Worm (Caenorhabditis elegans) whole organism, L1 larva: ENCODE measurements around the gene ZK666.11.

Experiments used
- C04F5.9 ChIP-seq: sonication (generic microtip); optimal IDR thresholded peaks from 2 replicates; lab custom pipeline; 2016; ENCODE audit warnings: missing genetic modification characterization, missing compliant biosample characterization
- C16A3.4 ChIP-seq: fragments of 150-350 bp; optimal IDR thresholded peaks from 2 replicates; lab custom pipeline; 2014; ENCODE audit warnings: missing biosample characterization, missing genetic modification characterization
- C34B4.2 ChIP-seq: sonication (generic microtip); optimal IDR thresholded peaks from 2 replicates; lab custom pipeline; 2017; ENCODE audit warnings: mild to moderate bottlenecking, missing genetic modification characterization, missing compliant biosample characterization
- F16B12.6 ChIP-seq: fragments of 150-350 bp; optimal IDR thresholded peaks from 2 replicates; lab custom pipeline; 2014; ENCODE audit warnings: missing biosample characterization, missing genetic modification characterization
- alr-1 ChIP-seq: fragments of 200-800 bp; sonication (Bioruptor generic); optimal IDR thresholded peaks from 2 replicates; lab custom pipeline; 2018; ENCODE audit warnings: borderline replicate concordance, mild to moderate bottlenecking, missing genetic modification characterization, missing compliant biosample characterization
- aly-2 ChIP-seq: fragments of 150-350 bp; optimal IDR thresholded peaks from 2 replicates; lab custom pipeline; 2014; ENCODE audit warnings: missing biosample characterization, missing genetic modification characterization
- ama-1 ChIP-seq: fragments of 150-350 bp; optimal IDR thresholded peaks from 2 replicates; lab custom pipeline; 2014
- blmp-1 ChIP-seq: fragments of 150-350 bp; optimal IDR thresholded peaks from 2 replicates; lab custom pipeline; 2014; ENCODE audit warnings: missing biosample characterization, missing genetic modification characterization
- ceh-63 ChIP-seq: fragments of 200-800 bp; sonication (Bioruptor generic); optimal IDR thresholded peaks from 2 replicates; lab custom pipeline; 2018; ENCODE audit warnings: mild to moderate bottlenecking, missing genetic modification characterization, missing compliant biosample characterization
- ceh-8 ChIP-seq: fragments of 200-800 bp; sonication (Bioruptor generic); optimal IDR thresholded peaks from 2 replicates; lab custom pipeline; 2018; ENCODE audit warnings: mild to moderate bottlenecking, missing genetic modification characterization, moderate library complexity, missing compliant biosample characterization
- ceh-82 ChIP-seq, 3 experiments: fragments of 150-350 bp in 1 of 3; sonication (generic microtip) in 2 of 3; optimal IDR thresholded peaks; 2 replicates each; lab custom pipeline; 2014 to 2017; ENCODE audit warnings: missing biosample characterization in 3 of 3, missing genetic modification characterization in 3 of 3
- ceh-88 ChIP-seq: fragments of 200-800 bp; sonication (Bioruptor generic); IDR thresholded peaks from 2 replicates; pipeline ENCODE4 v1.3.6; 2022; ENCODE audit warnings: missing genetic modification characterization, missing compliant biosample characterization
- dpl-1 ChIP-seq, 3 experiments: fragments of 150-350 bp in 2 of 3; sonication (generic microtip) in 1 of 3; optimal IDR thresholded peaks; 2 replicates each; lab custom pipeline; 2014 to 2017; ENCODE audit warnings: missing biosample characterization in 3 of 3, missing genetic modification characterization in 3 of 3, missing genetic modification reagents in 3 of 3
- dsc-1 ChIP-seq: sonication (generic microtip); optimal IDR thresholded peaks from 2 replicates; lab custom pipeline; 2016; ENCODE audit warnings: mild to moderate bottlenecking, missing genetic modification characterization, missing compliant biosample characterization
- efl-1 ChIP-seq, 4 experiments: fragments of 150-350 bp; optimal IDR thresholded peaks in 3 of 4; peaks in 1 of 4; 1 replicate in 1 of 4; 2 replicates in 3 of 4; lab custom pipeline; 2014; ENCODE audit warnings: missing biosample characterization in 2 of 4, missing genetic modification characterization in 2 of 4, missing genetic modification reagents in 2 of 4
- efl-3 ChIP-seq: fragments of 200-800 bp; sonication (Bioruptor generic); optimal IDR thresholded peaks from 2 replicates; lab custom pipeline; 2018; ENCODE audit warnings: mild to moderate bottlenecking, missing genetic modification characterization, missing compliant biosample characterization
- egl-13 ChIP-seq: sonication (generic microtip); optimal IDR thresholded peaks from 2 replicates; lab custom pipeline; 2016; ENCODE audit warnings: missing genotype, missing genetic modification reagents, missing genetic modification characterization, missing compliant biosample characterization
- elt-3 ChIP-seq, 6 experiments: fragments of 150-350 bp in 1 of 6; sonication (generic microtip); optimal IDR thresholded peaks; 2 replicates each; lab custom pipeline; 2017 to 2018; ENCODE audit warnings: missing biosample characterization in 6 of 6, missing genetic modification characterization in 6 of 6, inconsistent platforms in 1 of 6
- ets-5 ChIP-seq: fragments of 200-800 bp; sonication (Bioruptor generic); IDR thresholded peaks from 2 replicates; pipeline ENCODE4 v1.3.6; 2022; ENCODE audit warnings: missing genetic modification characterization, missing compliant biosample characterization
- fkh-8 ChIP-seq: sonication (generic microtip); optimal IDR thresholded peaks from 2 replicates; lab custom pipeline; 2016; ENCODE audit warnings: mild to moderate bottlenecking, missing genetic modification characterization, missing compliant biosample characterization
- fos-1 ChIP-seq: fragments of 150-350 bp; optimal IDR thresholded peaks from 2 replicates; lab custom pipeline; 2014; ENCODE audit warnings: missing biosample characterization, missing genetic modification characterization
- grh-1 ChIP-seq: fragments of 200-800 bp; sonication (Bioruptor generic); IDR thresholded peaks from 2 replicates; pipeline ENCODE4 v1.3.6; 2022; ENCODE audit warnings: missing genetic modification reagents, missing genetic modification characterization, missing compliant biosample characterization
- hlh-4 ChIP-seq: sonication (generic microtip); optimal IDR thresholded peaks from 2 replicates; lab custom pipeline; 2016; ENCODE audit warnings: mild to moderate bottlenecking, missing genetic modification characterization, missing compliant biosample characterization
- irx-1 ChIP-seq: sonication (generic microtip); optimal IDR thresholded peaks from 2 replicates; lab custom pipeline; 2016; ENCODE audit warnings: missing genetic modification characterization, missing compliant biosample characterization
- jun-1 ChIP-seq: fragments of 150-350 bp; optimal IDR thresholded peaks from 2 replicates; lab custom pipeline; 2014; ENCODE audit warnings: missing biosample characterization, missing genetic modification reagents, missing genetic modification characterization
- lin-13 ChIP-seq: fragments of 150-350 bp; optimal IDR thresholded peaks from 2 replicates; lab custom pipeline; 2014; ENCODE audit warnings: missing biosample characterization, missing genetic modification reagents, missing genetic modification characterization
- lin-14 ChIP-seq: fragments of 200-800 bp; sonication (Bioruptor generic); optimal IDR thresholded peaks from 2 replicates; lab custom pipeline; 2018; ENCODE audit warnings: mild to moderate bottlenecking, missing genetic modification characterization, moderate library complexity, missing compliant biosample characterization
- lin-35 ChIP-seq, 2 experiments: fragments of 150-350 bp; optimal IDR thresholded peaks; 2 replicates each; lab custom pipeline; 2014; ENCODE audit warnings: missing biosample characterization in 2 of 2, missing genetic modification characterization in 2 of 2, missing genetic modification reagents in 2 of 2
- lin-39 ChIP-seq: fragments of 150-350 bp; optimal IDR thresholded peaks from 2 replicates; lab custom pipeline; 2014; ENCODE audit warnings: missing biosample characterization, missing genetic modification reagents, missing genetic modification characterization
- lsy-2 ChIP-seq, 2 experiments: fragments of 150-350 bp; optimal IDR thresholded peaks; 2 replicates each; lab custom pipeline; 2014; ENCODE audit warnings: missing biosample characterization in 2 of 2, missing genetic modification characterization in 2 of 2
- mab-9 ChIP-seq: fragments of 200-800 bp; sonication (Bioruptor generic); IDR thresholded peaks from 2 replicates; pipeline ENCODE4 v1.3.6; 2022; ENCODE audit warnings: missing genetic modification reagents, missing genetic modification characterization, missing compliant biosample characterization
- mdl-1 ChIP-seq, 2 experiments: fragments of 150-350 bp; optimal IDR thresholded peaks; 2 replicates each; lab custom pipeline; 2014 to 2017; ENCODE audit warnings: missing biosample characterization in 2 of 2, missing genetic modification characterization in 2 of 2, inconsistent platforms in 1 of 2
- mef-2 ChIP-seq: fragments of 150-350 bp; optimal IDR thresholded peaks from 2 replicates; lab custom pipeline; 2014; ENCODE audit warnings: missing biosample characterization, missing genetic modification characterization
- mep-1 ChIP-seq: fragments of 150-350 bp; optimal IDR thresholded peaks from 2 replicates; lab custom pipeline; 2014; ENCODE audit warnings: missing biosample characterization, missing genetic modification characterization
- nhr-19 ChIP-seq: fragments of 200-800 bp; sonication (Bioruptor generic); conservative IDR thresholded peaks from 2 replicates; pipeline ENCODE4 v1.3.6; 2022; ENCODE audit warnings: missing genetic modification characterization, missing compliant biosample characterization
- nhr-20 ChIP-seq: sonication (generic microtip); optimal IDR thresholded peaks from 2 replicates; lab custom pipeline; 2016; ENCODE audit warnings: mild to moderate bottlenecking, missing genetic modification characterization, missing compliant biosample characterization
- nhr-28 ChIP-seq: fragments of 150-350 bp; optimal IDR thresholded peaks from 2 replicates; lab custom pipeline; 2014; ENCODE audit warnings: missing biosample characterization, missing genetic modification characterization
- nhr-47 ChIP-seq: sonication (generic microtip); optimal IDR thresholded peaks from 2 replicates; lab custom pipeline; 2016; ENCODE audit warnings: mild to moderate bottlenecking, missing genetic modification characterization, moderate library complexity, missing compliant biosample characterization
- nhr-71 ChIP-seq: sonication (generic microtip); optimal IDR thresholded peaks from 2 replicates; lab custom pipeline; 2016; ENCODE audit warnings: mild to moderate bottlenecking, missing genetic modification characterization, moderate library complexity, missing compliant biosample characterization
- nhr-85 ChIP-seq: sonication (generic microtip); peaks from one replicate; lab custom pipeline; 2016; ENCODE audit warnings: missing genetic modification characterization, inconsistent platforms, missing compliant biosample characterization
- pax-3 ChIP-seq: fragments of 200-800 bp; sonication (Bioruptor generic); optimal IDR thresholded peaks from 2 replicates; lab custom pipeline; 2018; ENCODE audit warnings: mild to moderate bottlenecking, missing genetic modification characterization, moderate library complexity, missing compliant biosample characterization
- pqm-1 ChIP-seq: sonication (generic microtip); optimal IDR thresholded peaks from 3 replicates; lab custom pipeline; 2017; ENCODE audit warnings: missing biosample characterization, missing genetic modification characterization
- rnt-1 ChIP-seq: sonication (generic microtip); optimal IDR thresholded peaks from 2 replicates; lab custom pipeline; 2016; ENCODE audit warnings: mild to moderate bottlenecking, missing genetic modification characterization, moderate library complexity, missing compliant biosample characterization
- skn-1 ChIP-seq: fragments of 150-350 bp; optimal IDR thresholded peaks from 2 replicates; lab custom pipeline; 2014; ENCODE audit warnings: missing biosample characterization, missing genetic modification characterization
- snu-23 ChIP-seq: sonication (generic microtip); optimal IDR thresholded peaks from 2 replicates; lab custom pipeline; 2016; ENCODE audit warnings: missing genetic modification characterization, missing compliant biosample characterization
- sox-4 ChIP-seq: sonication (generic microtip); optimal IDR thresholded peaks from 2 replicates; lab custom pipeline; 2016; ENCODE audit warnings: missing genetic modification characterization, missing compliant biosample characterization
- unc-130 ChIP-seq: fragments of 150-350 bp; optimal IDR thresholded peaks from 2 replicates; lab custom pipeline; 2017; ENCODE audit warnings: missing biosample characterization, missing genetic modification characterization, inconsistent platforms
- unc-62 ChIP-seq: fragments of 150-350 bp; optimal IDR thresholded peaks from 2 replicates; lab custom pipeline; 2014; ENCODE audit warnings: missing biosample characterization, missing genetic modification reagents, missing genetic modification characterization
- xbp-1 ChIP-seq: sonication (generic microtip); optimal IDR thresholded peaks from 2 replicates; lab custom pipeline; 2016; ENCODE audit warnings: missing genetic modification characterization, missing compliant biosample characterization
- zip-4 ChIP-seq: fragments of 200-800 bp; sonication (Bioruptor generic); optimal IDR thresholded peaks from 2 replicates; lab custom pipeline; 2018; ENCODE audit warnings: mild to moderate bottlenecking, missing genetic modification characterization, moderate library complexity, missing compliant biosample characterization
- ztf-4 ChIP-seq: fragments of 150-350 bp; optimal IDR thresholded peaks from 2 replicates; lab custom pipeline; 2014; ENCODE audit warnings: missing biosample characterization, missing genetic modification characterization

Gene ZK666.11

ce11 chrII:10500674-10501073 lies 18.4 kb downstream of the ZK666.11 start:
- TF ChIP-seq skn-1 (tag; lab: Kevin White, UChicago) (no peak), blmp-1 (tag; lab: Kevin White, UChicago) (peak; percentile 85)
- TF ChIP-seq, all 84 proteins: peak for 1

- TF ChIP-seq nhr-19 (GFP tag; lab: Robert Waterston, UW) (no peak), nhr-71 (tag; lab: Kevin White, UChicago) (peak; percentile 58), C34B4.2 (no peak), C16A3.4 (no peak), elt-3 (tag; optimal IDR thresholded peaks at IDR 0.05; lab: Kevin White, UChicago) (peak in 2 of 6 experiments; percentile 26 to 57), lin-14 (peak; percentile 92), nhr-20 (tag; lab: Kevin White, UChicago) (peak; percentile 61), mep-1 (tag; lab: Kevin White, UChicago) (peak; percentile 62), zip-4 (GFP tag; lab: Kevin White, UChicago) (no peak), ztf-4 (tag; lab: Kevin White, UChicago) (no peak), nhr-47 (tag; lab: Kevin White, UChicago) (no peak), mdl-1 (tag; optimal IDR thresholded peaks at IDR 0.05; lab: Kevin White, UChicago) (peak in 1 of 2 experiments; percentile 65), nhr-28 (tag; lab: Kevin White, UChicago) (no peak), C04F5.9 (tag; lab: Kevin White, UChicago) (no peak), lin-39 (no peak), lin-35 (GFP tag; optimal IDR thresholded peaks at IDR 0.05; lab: Kevin White, UChicago) (peak; percentile 20 to 31), irx-1 (tag; lab: Kevin White, UChicago) (peak; percentile 33), pqm-1 (tag; lab: Kevin White, UChicago) (no peak), dpl-1 (GFP tag; optimal IDR thresholded peaks at IDR 0.05; lab: Kevin White, UChicago) (no peak), jun-1 (tag; lab: Kevin White, UChicago) (no peak), lsy-2 (tag; optimal IDR thresholded peaks at IDR 0.05; lab: Kevin White, UChicago) (peak; percentile 18 to 41), ceh-82 (tag; optimal IDR thresholded peaks at IDR 0.05; lab: Kevin White, UChicago) (peak in 1 of 3 experiments; percentile 40), egl-13 (tag; lab: Kevin White, UChicago) (no peak), nhr-85 (tag; lab: Kevin White, UChicago) (peak; percentile 94), unc-130 (tag; lab: Kevin White, UChicago) (no peak), ceh-8 (GFP tag; lab: Kevin White, UChicago) (no peak), fkh-8 (no peak), sox-4 (no peak), lin-13 (GFP tag; lab: Kevin White, UChicago) (no peak), efl-1 (optimal IDR thresholded peaks at IDR 0.05; lab: Kevin White, UChicago) (peak; percentile 19 to 24), efl-1 (GFP tag; optimal IDR thresholded peaks at IDR 0.05 in 1 of 2; lab: Kevin White, UChicago) (no peak), alr-1 (tag; lab: Kevin White, UChicago) (no peak), ceh-63 (GFP tag; lab: Kevin White, UChicago) (no peak), efl-3 (GFP tag; lab: Kevin White, UChicago) (no peak), snu-23 (GFP tag; lab: Kevin White, UChicago) (peak; percentile 59), mab-9 (no peak), rnt-1 (tag; lab: Kevin White, UChicago) (peak; percentile 71), xbp-1 (tag; lab: Kevin White, UChicago) (peak; percentile 4), ets-5 (GFP tag; lab: Robert Waterston, UW) (no peak), aly-2 (tag; lab: Kevin White, UChicago) (no peak), blmp-1 (tag; lab: Kevin White, UChicago) (peak; percentile 94), dsc-1 (tag; lab: Kevin White, UChicago) (no peak), F16B12.6 (no peak), ama-1 (lab: Kevin White, UChicago) (no peak), ceh-88 (GFP tag; lab: Robert Waterston, UW) (no peak), mef-2 (tag; lab: Kevin White, UChicago) (no peak), fos-1 (tag; lab: Kevin White, UChicago) (no peak), unc-62 (no peak), pax-3 (no peak), grh-1 (no peak), hlh-4 (tag; lab: Kevin White, UChicago) (no peak)
Measured at ce11 chrII:10501578-10501977, 19.3 kb downstream of the ZK666.11 start.
